Worm (Caenorhabditis elegans) whole organism, L4/young adult: ENCODE results near the gene Y46G5A.36.

Source experiments
- W03F9.2 ChIP-seq: fragments of 150-350 bp; optimal IDR thresholded peaks from 2 replicates; lab custom pipeline; 2014; ENCODE audit warnings: missing biosample characterization, missing genetic modification characterization
- dao-5 ChIP-seq: sonication (generic microtip); optimal IDR thresholded peaks from 2 replicates; lab custom pipeline; 2016; ENCODE audit warnings: missing genotype, missing genetic modification characterization, moderate library complexity, missing compliant biosample characterization
- him-1 ChIP-seq: sonication (generic microtip); optimal IDR thresholded peaks from 2 replicates; lab custom pipeline; 2016; ENCODE audit warnings: missing genotype, missing genetic modification reagents, missing genetic modification characterization, missing compliant biosample characterization

The Y46G5A.36 gene

DNA sequence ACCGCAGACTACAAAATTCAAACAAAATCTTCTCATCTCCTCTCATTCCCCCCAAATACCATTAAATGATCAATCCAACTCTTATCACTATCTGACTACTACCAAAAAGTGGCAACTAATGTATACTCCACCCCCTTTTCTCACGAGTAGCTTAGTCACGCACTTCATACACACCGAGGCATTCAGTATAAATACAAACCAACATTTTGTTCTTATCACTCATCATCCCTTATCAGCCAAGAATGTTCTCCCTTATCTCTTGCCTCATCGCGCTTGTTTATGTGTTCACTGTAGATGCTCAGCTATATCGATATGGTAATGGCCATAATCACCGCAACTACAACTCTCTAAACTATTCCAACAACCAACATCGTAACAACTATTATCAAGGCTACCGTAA, at the start of gene Y46G5A.36:
Gene Y46G5A.36, plus strand, starts transcription at position 243 of the 400 bp plus-strand sequence.
- TF ChIP-seq him-1 (tag; lab: Kevin White, UChicago), result no peak

DNA sequence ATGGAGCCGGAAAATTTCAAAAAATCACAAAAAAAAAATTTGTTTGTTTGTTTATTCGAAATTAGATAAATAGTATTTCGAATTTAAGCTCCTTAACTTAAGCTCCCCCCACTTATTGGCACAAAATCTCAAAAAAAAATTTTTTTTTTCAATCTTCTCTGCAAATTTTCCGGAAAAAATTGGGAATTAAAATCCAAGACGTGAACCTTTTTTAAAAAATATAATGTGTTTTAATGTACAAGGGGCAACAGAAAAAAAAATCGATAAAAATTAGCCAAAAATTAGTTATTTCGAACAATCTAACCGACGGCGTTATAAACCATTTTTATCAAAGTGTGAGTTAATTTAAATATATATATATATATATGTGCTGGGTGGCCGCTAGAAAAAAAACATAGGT, 49.1 kb upstream of the Y46G5A.36 start, which contains the start of gene Y46G5A.14:
Gene Y46G5A.14, plus strand, starts transcription at position 301 of the 400 bp plus-strand sequence.
- TF ChIP-seq W03F9.2 (tag; lab: Kevin White, UChicago) (no peak), him-1 (tag; lab: Kevin White, UChicago) (no peak), dao-5 (tag; lab: Kevin White, UChicago) (no peak)

DNA sequence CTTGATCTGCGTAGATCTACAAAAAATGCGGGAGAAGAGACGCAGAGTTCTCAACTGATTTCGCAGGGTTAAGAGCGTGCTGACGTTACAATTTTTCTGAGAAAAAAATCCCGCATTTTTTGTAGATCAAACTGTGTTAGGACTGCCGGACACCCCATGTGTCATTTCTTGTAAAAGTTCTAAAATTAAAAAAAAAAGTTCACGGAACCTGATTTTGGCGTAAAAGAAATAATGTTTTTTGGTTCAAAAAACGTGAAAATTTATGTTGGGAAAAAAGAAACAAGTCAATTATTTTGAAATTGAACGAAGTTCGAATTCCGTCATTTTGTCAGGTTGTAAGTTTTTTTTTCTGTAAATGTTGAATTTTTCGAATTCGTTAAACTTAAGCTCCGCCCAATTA, 47.1 kb upstream of the Y46G5A.36 start, which contains the start of gene Y46G5A.34:
Gene Y46G5A.34, plus strand, starts transcription at position 301 of the 400 bp plus-strand sequence.
- TF ChIP-seq dao-5 (tag; lab: Kevin White, UChicago) (no peak), W03F9.2 (tag; lab: Kevin White, UChicago) (no peak), him-1 (tag; lab: Kevin White, UChicago) (no peak)

DNA sequence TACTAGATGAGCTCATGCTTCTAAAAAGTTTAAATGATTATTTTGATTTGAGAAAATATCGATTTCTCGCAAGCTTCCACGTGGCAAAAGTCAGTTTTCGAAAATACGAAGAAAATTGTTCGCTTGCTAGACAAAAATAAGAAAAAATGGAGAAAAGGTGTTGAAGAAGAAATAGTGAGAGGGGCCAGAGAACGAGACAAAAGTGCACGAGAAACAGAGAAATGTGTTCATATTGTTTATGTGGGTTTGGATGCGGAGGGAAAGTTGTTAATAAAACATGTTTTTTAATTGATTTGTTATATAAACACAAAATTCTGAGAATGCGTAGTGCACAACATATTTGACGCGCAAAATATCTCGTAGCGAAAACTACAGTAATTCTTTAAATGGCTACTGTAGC, 38.1 kb upstream of the Y46G5A.36 start, which contains the start of gene Y46G5A.15:
Gene Y46G5A.15, minus strand, starts transcription at position 26 of the 400 bp plus-strand sequence.
- TF ChIP-seq dao-5 (tag; lab: Kevin White, UChicago) (no peak), him-1 (tag; lab: Kevin White, UChicago) (no peak), W03F9.2 (tag; lab: Kevin White, UChicago) (no peak)

DNA sequence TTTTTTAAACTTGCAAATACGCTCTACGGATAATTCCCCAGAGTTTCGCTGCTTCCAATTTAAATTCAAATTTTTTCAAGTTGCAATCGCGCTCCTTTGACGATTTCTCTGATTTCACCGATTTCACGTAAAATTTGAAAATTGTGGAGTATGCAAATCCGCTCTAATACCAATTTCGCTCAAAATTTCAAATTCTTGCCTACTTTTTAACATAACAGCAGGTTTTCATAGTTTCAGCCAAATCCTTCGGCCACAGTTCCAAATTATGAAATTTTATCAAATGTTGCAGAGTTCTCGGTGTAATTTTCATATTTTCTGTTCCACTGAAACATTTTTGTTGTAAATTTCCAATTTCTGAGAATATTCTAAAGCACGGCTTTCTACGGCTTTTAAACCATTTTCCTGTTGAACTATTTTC, 35.6 kb upstream of the Y46G5A.36 start, which contains the start of gene alkb-7:
Gene alkb-7, minus strand, starts transcription at position 323 of the 418 bp plus-strand sequence.
- no peak for TF ChIP-seq him-1 (tag; lab: Kevin White, UChicago)
- no peak for TF ChIP-seq W03F9.2 (tag; lab: Kevin White, UChicago)
- TF ChIP-seq dao-5 (tag; lab: Kevin White, UChicago), result no peak

DNA sequence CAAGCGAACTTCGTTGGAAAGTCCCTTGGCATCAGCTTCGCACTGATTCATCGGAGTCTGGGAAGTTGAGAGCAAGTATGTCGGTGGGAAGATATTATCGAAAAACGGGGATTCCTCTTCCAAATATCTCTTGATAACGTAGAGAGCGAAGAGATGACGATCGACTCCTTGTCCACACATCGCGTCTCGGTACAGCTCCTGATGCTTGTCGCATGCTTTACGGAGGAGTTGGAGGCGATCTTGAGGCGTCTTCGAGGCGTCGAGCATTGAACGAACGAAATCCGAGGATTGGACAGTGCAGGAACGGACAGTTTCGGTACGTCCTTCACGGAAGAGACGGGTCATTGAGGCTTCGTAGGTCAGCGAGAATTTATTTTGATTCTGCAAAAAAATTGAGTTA, 34.0 kb upstream of the Y46G5A.36 start:
- TF ChIP-seq dao-5 (tag; lab: Kevin White, UChicago), result no peak
- no peak for TF ChIP-seq W03F9.2 (tag; lab: Kevin White, UChicago)
- no peak for TF ChIP-seq him-1 (tag; lab: Kevin White, UChicago)

DNA sequence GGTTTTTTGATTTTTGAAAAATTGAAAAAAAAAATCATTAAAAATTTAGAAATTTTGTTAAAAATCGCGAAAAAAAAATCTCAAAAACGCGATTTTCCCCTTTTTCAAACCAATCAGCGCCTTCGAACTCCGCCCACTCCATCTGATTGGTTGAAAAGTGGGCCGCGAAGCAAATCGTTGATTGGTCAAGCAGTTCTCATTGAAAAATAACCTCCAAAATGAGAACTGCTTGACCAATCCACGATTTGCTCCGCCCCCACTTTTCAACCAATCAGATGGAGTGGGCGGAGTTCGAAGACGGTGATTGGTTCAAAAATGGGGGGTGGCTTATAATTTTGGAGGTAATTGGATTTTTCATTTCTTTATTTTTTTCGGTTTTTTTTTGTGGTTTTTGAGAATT, 33.1 kb upstream of the Y46G5A.36 start:
- TF ChIP-seq dao-5 (tag; lab: Kevin White, UChicago) (no peak), W03F9.2 (tag; lab: Kevin White, UChicago) (no peak), him-1 (tag; lab: Kevin White, UChicago) (no peak)

DNA sequence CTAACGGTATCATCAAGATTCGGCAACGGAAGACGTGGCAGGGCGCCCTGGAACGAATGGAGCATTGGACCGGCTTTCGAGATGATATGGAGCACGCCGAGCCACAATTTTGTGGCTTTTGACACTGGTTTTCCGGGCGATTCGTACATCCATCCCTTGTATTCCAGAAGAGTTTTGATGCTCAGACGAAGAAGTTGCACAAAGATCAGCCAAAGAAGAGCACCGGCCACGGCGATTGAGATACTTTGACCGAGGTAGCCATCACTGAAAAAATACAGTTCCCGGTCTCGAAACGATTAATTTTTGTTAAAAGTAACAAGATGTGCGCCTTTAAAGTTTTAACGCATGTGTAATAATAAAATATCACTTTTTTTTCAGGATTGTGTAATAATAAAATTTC, 28.3 kb upstream of the Y46G5A.36 start:
- TF ChIP-seq dao-5 (tag; lab: Kevin White, UChicago), result no peak
- TF ChIP-seq W03F9.2 (tag; lab: Kevin White, UChicago), result no peak
- TF ChIP-seq him-1 (tag; lab: Kevin White, UChicago), result no peak

DNA sequence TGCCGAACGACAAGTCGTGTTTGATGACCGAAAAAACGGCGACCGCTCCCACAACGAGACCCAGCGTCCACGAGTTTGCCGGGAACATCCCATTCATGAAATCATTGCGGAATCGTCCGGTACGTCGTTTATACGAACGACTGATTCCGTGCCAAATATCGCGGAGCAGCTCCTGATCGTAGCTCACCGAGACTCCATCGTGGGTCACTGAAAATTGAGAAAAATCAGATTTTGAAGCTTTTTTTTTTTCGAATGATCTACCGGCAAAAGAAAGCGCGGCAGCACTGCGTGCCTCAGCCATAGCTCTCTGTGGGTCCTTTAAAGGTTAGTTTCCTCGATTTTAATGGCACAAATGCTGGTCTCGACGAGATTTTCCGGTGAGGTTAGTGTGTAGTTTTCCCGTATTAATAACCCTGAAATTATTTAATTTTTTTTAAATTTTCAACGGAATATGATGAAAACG, 27.4 kb upstream of the Y46G5A.36 start, which contains the start of gene cpt-1:
Gene cpt-1, minus strand, starts transcription at position 413 of the 463 bp plus-strand sequence.
- TF ChIP-seq W03F9.2 (tag; lab: Kevin White, UChicago), result no peak
- TF ChIP-seq dao-5 (tag; lab: Kevin White, UChicago), result no peak
- TF ChIP-seq him-1 (tag; lab: Kevin White, UChicago), result no peak

DNA sequence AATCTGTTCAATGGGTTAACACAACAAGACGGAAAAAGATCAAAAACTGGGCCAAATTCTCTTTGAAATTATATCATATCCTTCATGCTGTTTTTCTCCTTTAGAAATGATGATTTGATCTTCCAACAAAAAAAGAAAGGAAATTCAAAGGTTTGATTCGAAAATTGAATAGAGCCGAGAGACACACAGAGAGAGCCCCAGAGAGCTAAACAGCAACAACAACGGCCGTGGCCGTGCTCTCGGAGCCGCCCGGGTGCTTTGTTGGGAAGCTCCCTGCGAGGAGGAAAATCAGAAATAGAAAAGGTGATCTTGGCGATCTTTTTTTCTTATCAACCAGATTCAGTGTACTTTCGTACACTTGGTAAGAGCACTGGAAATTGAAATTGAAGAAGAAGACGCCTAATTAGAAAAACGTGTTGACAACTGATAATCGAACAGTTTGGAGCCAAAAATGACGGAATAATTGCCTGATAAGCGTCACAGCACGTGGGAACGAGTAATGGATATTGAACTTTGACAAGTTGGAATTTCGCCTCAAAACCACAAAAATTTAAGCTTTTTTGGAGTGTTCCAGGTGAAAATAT, 26.2 kb upstream of the Y46G5A.36 start:
- TF ChIP-seq him-1 (tag; lab: Kevin White, UChicago) (no peak), dao-5 (tag; lab: Kevin White, UChicago) (no peak), W03F9.2 (tag; lab: Kevin White, UChicago) (no peak)

DNA sequence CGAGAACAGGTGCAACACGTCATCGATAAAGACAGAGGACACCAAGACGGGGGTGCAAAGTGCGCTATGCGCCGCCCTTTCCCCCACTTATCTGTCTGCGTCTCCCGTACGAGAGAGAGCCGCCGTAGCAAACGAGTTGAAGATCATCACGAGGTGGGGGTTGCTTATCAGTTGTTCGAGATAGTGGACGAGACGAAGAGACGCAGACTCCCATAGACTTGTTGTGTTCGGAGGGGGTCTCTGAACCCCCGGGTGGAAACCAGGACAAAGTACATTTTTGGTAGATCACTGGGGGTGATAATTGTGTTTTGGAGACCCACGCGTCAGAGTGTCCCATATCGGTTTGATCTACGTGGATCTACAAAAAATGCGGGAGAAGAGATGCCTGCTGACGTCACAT, 24.7 kb upstream of the Y46G5A.36 start:
- TF ChIP-seq him-1 (tag; lab: Kevin White, UChicago) (no peak), dao-5 (tag; lab: Kevin White, UChicago) (no peak), W03F9.2 (tag; lab: Kevin White, UChicago) (no peak)

DNA sequence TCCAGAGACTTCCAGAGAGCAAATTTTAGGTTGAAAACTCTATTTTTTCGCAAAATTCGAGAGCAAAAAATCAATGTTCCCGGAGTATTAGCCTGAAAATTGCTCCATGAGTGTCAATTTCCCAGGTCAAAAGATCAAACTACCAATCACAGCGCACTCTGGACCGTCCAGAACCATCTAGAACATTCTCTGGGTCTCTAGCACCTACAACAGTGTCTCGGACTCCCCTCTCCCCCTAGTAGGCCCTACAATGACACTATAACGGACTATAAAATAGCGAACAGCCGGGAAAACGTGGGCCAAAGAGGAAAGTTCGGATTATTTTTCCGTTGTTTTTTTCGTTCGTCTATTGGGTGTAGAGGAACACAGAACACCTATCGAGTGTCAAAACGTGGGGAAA, 24.1 kb upstream of the Y46G5A.36 start:
- TF ChIP-seq dao-5 (tag; lab: Kevin White, UChicago) (no peak), him-1 (tag; lab: Kevin White, UChicago) (no peak), W03F9.2 (tag; lab: Kevin White, UChicago) (no peak)

DNA sequence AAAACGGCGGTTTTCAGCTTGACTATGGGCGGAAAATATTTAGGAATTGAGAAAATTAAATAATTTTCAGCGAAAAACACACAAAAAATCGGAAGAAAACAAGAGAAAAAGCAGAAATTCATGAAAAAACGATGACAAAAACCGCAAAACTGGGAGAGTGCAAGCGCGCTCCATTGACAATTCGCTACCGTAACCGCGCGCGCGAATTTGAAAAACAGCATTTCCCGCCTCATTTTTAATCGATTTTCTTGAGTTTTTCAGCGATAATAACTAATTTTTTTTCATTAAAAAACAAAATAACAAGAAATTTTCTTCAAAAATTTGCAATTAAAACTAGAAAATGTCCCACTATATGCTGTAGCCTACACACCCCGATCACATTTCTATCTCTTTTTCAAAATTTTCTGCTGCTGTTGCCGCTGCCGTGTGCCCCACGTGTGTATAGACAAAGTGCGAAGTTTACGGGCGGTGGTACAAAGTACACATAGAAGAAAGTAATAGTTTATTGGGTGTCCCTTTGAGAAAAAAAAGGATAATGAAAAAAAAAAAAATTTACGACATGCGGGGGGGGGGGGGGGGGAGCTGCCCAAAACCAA, 23.5 kb upstream of the Y46G5A.36 start:
- TF ChIP-seq dao-5 (tag; lab: Kevin White, UChicago) (no peak), W03F9.2 (tag; lab: Kevin White, UChicago) (peak; percentile 3), him-1 (tag; lab: Kevin White, UChicago) (no peak)
